Worm (Caenorhabditis elegans) whole organism, L1 larva: ENCODE data around the gene F10E7.2.

Experiments
- C04F5.9 ChIP-seq: sonication (generic microtip); optimal IDR thresholded peaks from 2 replicates; lab custom pipeline; 2016; ENCODE audit warnings: missing genetic modification characterization, missing compliant biosample characterization
- C16A3.4 ChIP-seq: fragments of 150-350 bp; optimal IDR thresholded peaks from 2 replicates; lab custom pipeline; 2014; ENCODE audit warnings: missing biosample characterization, missing genetic modification characterization
- C34B4.2 ChIP-seq: sonication (generic microtip); optimal IDR thresholded peaks from 2 replicates; lab custom pipeline; 2017; ENCODE audit warnings: mild to moderate bottlenecking, missing genetic modification characterization, missing compliant biosample characterization
- F16B12.6 ChIP-seq: fragments of 150-350 bp; optimal IDR thresholded peaks from 2 replicates; lab custom pipeline; 2014; ENCODE audit warnings: missing biosample characterization, missing genetic modification characterization
- egl-13 ChIP-seq: sonication (generic microtip); optimal IDR thresholded peaks from 2 replicates; lab custom pipeline; 2016; ENCODE audit warnings: missing genotype, missing genetic modification reagents, missing genetic modification characterization, missing compliant biosample characterization
- egl-27 ChIP-seq, 2 experiments: fragments of 150-350 bp in 1 of 2; sonication (generic microtip); optimal IDR thresholded peaks; 3 replicates each; lab custom pipeline; 2017 to 2018; ENCODE audit warnings: missing biosample characterization in 2 of 2, missing genetic modification characterization in 2 of 2, missing genetic modification reagents in 2 of 2
- elt-2 ChIP-seq: sonication (generic microtip); optimal IDR thresholded peaks from 2 replicates; lab custom pipeline; 2016; ENCODE audit warnings: missing genetic modification characterization, mild to moderate bottlenecking, inconsistent platforms, missing compliant biosample characterization, missing genetic modification reagents
- fkh-4 ChIP-seq: sonication (generic microtip); optimal IDR thresholded peaks from 2 replicates; lab custom pipeline; 2016; ENCODE audit warnings: missing compliant biosample characterization, missing genetic modification characterization, borderline replicate concordance
- fos-1 ChIP-seq: fragments of 150-350 bp; optimal IDR thresholded peaks from 2 replicates; lab custom pipeline; 2014; ENCODE audit warnings: missing biosample characterization, missing genetic modification characterization
- hlh-17 ChIP-seq: fragments of 200-800 bp; sonication (Bioruptor generic); optimal IDR thresholded peaks from 2 replicates; lab custom pipeline; 2018; ENCODE audit warnings: missing genetic modification characterization, mild to moderate bottlenecking, missing compliant biosample characterization, moderate library complexity, borderline replicate concordance
- irx-1 ChIP-seq: sonication (generic microtip); optimal IDR thresholded peaks from 2 replicates; lab custom pipeline; 2016; ENCODE audit warnings: missing genetic modification characterization, missing compliant biosample characterization
- isw-1 ChIP-seq: fragments of 200-800 bp; sonication (Bioruptor generic); IDR thresholded peaks from 2 replicates; pipeline ENCODE4 v1.3.6; 2022; ENCODE audit warnings: missing genetic modification characterization, missing compliant biosample characterization
- jun-1 ChIP-seq: fragments of 150-350 bp; optimal IDR thresholded peaks from 2 replicates; lab custom pipeline; 2014; ENCODE audit warnings: missing biosample characterization, missing genetic modification reagents, missing genetic modification characterization
- lin-14 ChIP-seq: fragments of 200-800 bp; sonication (Bioruptor generic); optimal IDR thresholded peaks from 2 replicates; lab custom pipeline; 2018; ENCODE audit warnings: mild to moderate bottlenecking, missing genetic modification characterization, moderate library complexity, missing compliant biosample characterization
- lin-15B ChIP-seq: fragments of 150-350 bp; sonication (generic microtip); optimal IDR thresholded peaks from 3 replicates; lab custom pipeline; 2014; ENCODE audit warnings: missing biosample characterization, missing genetic modification characterization
- lir-3 ChIP-seq: sonication (generic microtip); optimal IDR thresholded peaks from 2 replicates; lab custom pipeline; 2016; ENCODE audit warnings: mild to moderate bottlenecking, missing genetic modification characterization, moderate library complexity, missing compliant biosample characterization; ENCODE audit not compliant: poor library complexity
- mab-9 ChIP-seq: fragments of 200-800 bp; sonication (Bioruptor generic); IDR thresholded peaks from 2 replicates; pipeline ENCODE4 v1.3.6; 2022; ENCODE audit warnings: missing genetic modification reagents, missing genetic modification characterization, missing compliant biosample characterization
- mdl-1 ChIP-seq, 2 experiments: fragments of 150-350 bp; optimal IDR thresholded peaks; 2 replicates each; lab custom pipeline; 2014 to 2017; ENCODE audit warnings: missing biosample characterization in 2 of 2, missing genetic modification characterization in 2 of 2, inconsistent platforms in 1 of 2
- mep-1 ChIP-seq: fragments of 150-350 bp; optimal IDR thresholded peaks from 2 replicates; lab custom pipeline; 2014; ENCODE audit warnings: missing biosample characterization, missing genetic modification characterization
- nhr-11 ChIP-seq: fragments of 150-350 bp; optimal IDR thresholded peaks from 2 replicates; lab custom pipeline; 2014; ENCODE audit warnings: missing biosample characterization, missing genetic modification characterization
- nhr-20 ChIP-seq: sonication (generic microtip); optimal IDR thresholded peaks from 2 replicates; lab custom pipeline; 2016; ENCODE audit warnings: mild to moderate bottlenecking, missing genetic modification characterization, missing compliant biosample characterization
- nhr-28 ChIP-seq: fragments of 150-350 bp; optimal IDR thresholded peaks from 2 replicates; lab custom pipeline; 2014; ENCODE audit warnings: missing biosample characterization, missing genetic modification characterization
- nhr-77 ChIP-seq: fragments of 150-350 bp; optimal IDR thresholded peaks from 2 replicates; lab custom pipeline; 2014; ENCODE audit warnings: missing biosample characterization, missing genetic modification characterization
- nhr-90 ChIP-seq: sonication (generic microtip); optimal IDR thresholded peaks from 2 replicates; lab custom pipeline; 2016; ENCODE audit warnings: mild to moderate bottlenecking, missing genetic modification characterization, missing compliant biosample characterization; ENCODE audit not compliant: poor library complexity
- pax-3 ChIP-seq: fragments of 200-800 bp; sonication (Bioruptor generic); optimal IDR thresholded peaks from 2 replicates; lab custom pipeline; 2018; ENCODE audit warnings: mild to moderate bottlenecking, missing genetic modification characterization, moderate library complexity, missing compliant biosample characterization
- pqm-1 ChIP-seq: sonication (generic microtip); optimal IDR thresholded peaks from 3 replicates; lab custom pipeline; 2017; ENCODE audit warnings: missing biosample characterization, missing genetic modification characterization
- rnt-1 ChIP-seq: sonication (generic microtip); optimal IDR thresholded peaks from 2 replicates; lab custom pipeline; 2016; ENCODE audit warnings: mild to moderate bottlenecking, missing genetic modification characterization, moderate library complexity, missing compliant biosample characterization
- skn-1 ChIP-seq: fragments of 150-350 bp; optimal IDR thresholded peaks from 2 replicates; lab custom pipeline; 2014; ENCODE audit warnings: missing biosample characterization, missing genetic modification characterization
- snpc-4 ChIP-seq: fragments of 150-350 bp; optimal IDR thresholded peaks from 2 replicates; lab custom pipeline; 2014; ENCODE audit warnings: missing biosample characterization, missing genetic modification characterization
- sptf-1 ChIP-seq: fragments of 150-350 bp; optimal IDR thresholded peaks from 2 replicates; lab custom pipeline; 2014; ENCODE audit warnings: missing biosample characterization, missing genetic modification characterization
- sup-37 ChIP-seq: fragments of 200-800 bp; sonication (Bioruptor generic); optimal IDR thresholded peaks from 2 replicates; lab custom pipeline; 2018; ENCODE audit warnings: mild to moderate bottlenecking, missing genetic modification characterization, missing compliant biosample characterization
- swsn-7 ChIP-seq: sonication (generic microtip); optimal IDR thresholded peaks from 2 replicates; lab custom pipeline; 2016; ENCODE audit warnings: missing genetic modification characterization, missing compliant biosample characterization
- tbx-2 ChIP-seq: sonication (generic microtip); optimal IDR thresholded peaks from 2 replicates; lab custom pipeline; 2016; ENCODE audit warnings: missing genetic modification characterization, missing compliant biosample characterization
- tlp-1 ChIP-seq: fragments of 150-350 bp; optimal IDR thresholded peaks from 2 replicates; lab custom pipeline; 2014; ENCODE audit warnings: missing biosample characterization, missing genetic modification characterization
- vab-15 ChIP-seq: sonication (generic microtip); optimal IDR thresholded peaks from 2 replicates; lab custom pipeline; 2017; ENCODE audit warnings: missing genotype, mild to moderate bottlenecking, missing genetic modification characterization, missing compliant biosample characterization
- xbp-1 ChIP-seq: sonication (generic microtip); optimal IDR thresholded peaks from 2 replicates; lab custom pipeline; 2016; ENCODE audit warnings: missing genetic modification characterization, missing compliant biosample characterization
- zip-4 ChIP-seq: fragments of 200-800 bp; sonication (Bioruptor generic); optimal IDR thresholded peaks from 2 replicates; lab custom pipeline; 2018; ENCODE audit warnings: mild to moderate bottlenecking, missing genetic modification characterization, moderate library complexity, missing compliant biosample characterization
- ztf-11 ChIP-seq, 2 experiments: sonication (generic microtip); optimal IDR thresholded peaks; 2 replicates each; lab custom pipeline; 2016 to 2017; ENCODE audit warnings: missing genetic modification characterization in 2 of 2, missing biosample characterization in 1 of 2, missing compliant biosample characterization in 1 of 2

The F10E7.2 gene

ce11 chrII:7115638-7116037 is 6.4 kb upstream of the F10E7.2 start, which contains the start of gene cutl-5:
Gene cutl-5 (minus strand): TSS chrII:7115906.
- TF ChIP-seq lin-14 (no peak), fkh-4 (tag; lab: Kevin White, UChicago) (no peak), vab-15 (tag; lab: Kevin White, UChicago) (no peak), skn-1 (no peak), ztf-11 (tag; optimal IDR thresholded peaks at IDR 0.05; lab: Kevin White, UChicago) (no peak), swsn-7 (no peak), mep-1 (tag; lab: Kevin White, UChicago) (no peak), F16B12.6 (tag; lab: Kevin White, UChicago) (no peak), lir-3 (no peak), jun-1 (no peak), snpc-4 (tag; lab: Kevin White, UChicago) (no peak), sptf-1 (tag; lab: Kevin White, UChicago) (no peak), egl-13 (tag; lab: Kevin White, UChicago) (no peak), C04F5.9 (tag; lab: Kevin White, UChicago) (no peak), pax-3 (tag; lab: Kevin White, UChicago) (no peak), zip-4 (GFP tag; lab: Kevin White, UChicago) (no peak), nhr-20 (tag; lab: Kevin White, UChicago) (no peak)

- TF ChIP-seq nhr-28 = no peak
- no peak for TF ChIP-seq mdl-1 (tag; optimal IDR thresholded peaks at IDR 0.05; lab: Kevin White, UChicago)
- TF ChIP-seq rnt-1 (tag; lab: Kevin White, UChicago) = no peak
- no peak for TF ChIP-seq nhr-11
- TF ChIP-seq nhr-77 (tag; lab: Kevin White, UChicago) = no peak
- no peak for TF ChIP-seq tlp-1
- TF ChIP-seq C16A3.4 (tag; lab: Kevin White, UChicago) = no peak
- no peak for TF ChIP-seq irx-1 (tag; lab: Kevin White, UChicago)
- TF ChIP-seq lir-3 = no peak
Measured at ce11 chrII:7116350-7116749, 5.7 kb upstream of the F10E7.2 start, which contains the start of gene spon-1. Gene spon-1 (plus strand): TSS chrII:7116557.

- no peak for TF ChIP-seq isw-1 (GFP tag; lab: Robert Waterston, UW)
- TF ChIP-seq C34B4.2 (tag; lab: Kevin White, UChicago) = no peak
- no peak for TF ChIP-seq nhr-90
- no peak for TF ChIP-seq mab-9 (GFP tag; lab: Robert Waterston, UW)
- TF ChIP-seq snpc-4 (tag; lab: Kevin White, UChicago) = no peak
- TF ChIP-seq xbp-1 (tag; lab: Kevin White, UChicago) = no peak
- TF ChIP-seq egl-27 (tag; optimal IDR thresholded peaks at IDR 0.05; lab: Kevin White, UChicago) = no peak
- no peak for TF ChIP-seq tbx-2 (tag; lab: Kevin White, UChicago)
- TF ChIP-seq elt-2 (tag; lab: Kevin White, UChicago) = no peak
- TF ChIP-seq sup-37 (GFP tag; lab: Kevin White, UChicago) = no peak
- no peak for TF ChIP-seq fos-1 (tag; lab: Kevin White, UChicago)
- TF ChIP-seq pax-3 (tag; lab: Kevin White, UChicago) = no peak
- no peak for TF ChIP-seq hlh-17 (GFP tag; lab: Kevin White, UChicago)
- TF ChIP-seq jun-1 = no peak
- no peak for TF ChIP-seq lin-15B
- TF ChIP-seq pqm-1 = no peak
Measured at ce11 chrII:7119525-7119924, 2.5 kb upstream of the F10E7.2 start.
